Fruit fly (Drosophila melanogaster) whole organism, embryonic: ENCODE measurements around the gene CG6048.

Experiments used
- Asciz ChIP-seq: fragments of 200-800 bp; sonication (Bioruptor generic); optimal IDR thresholded peaks from 2 replicates; lab custom pipeline; 2017; ENCODE audit warnings: missing biosample characterization, mild to moderate bottlenecking, missing genetic modification characterization, missing genetic modification reagents
- Awh ChIP-seq: fragments of 200-800 bp; sonication (Bioruptor generic); IDR thresholded peaks from 2 replicates; pipeline ENCODE4, ENCODE4 v1.3.6; 2022; ENCODE audit warnings: missing biosample characterization, missing genetic modification characterization
- CG10267 ChIP-seq: fragments of 200-800 bp; sonication (Bioruptor generic); optimal IDR thresholded peaks from 2 replicates; lab custom pipeline; 2018; ENCODE audit warnings: missing biosample characterization, mild to moderate bottlenecking, missing genetic modification characterization, moderate library complexity
- CG10321 ChIP-seq: fragments of 200-800 bp; sonication (Bioruptor generic); IDR thresholded peaks from 2 replicates; pipeline ENCODE4 v1.3.6; 2022; ENCODE audit warnings: missing biosample characterization, missing genetic modification characterization
- CG11696 ChIP-seq: fragments of 200-800 bp; sonication (Bioruptor generic); IDR thresholded peaks from 2 replicates; pipeline ENCODE4 v1.3.6; 2022; ENCODE audit warnings: missing biosample characterization, missing genetic modification characterization
- CG1603 ChIP-seq: fragments of 200-800 bp; sonication (Bioruptor generic); optimal IDR thresholded peaks from 2 replicates; lab custom pipeline; 2019; ENCODE audit warnings: missing biosample characterization, mild to moderate bottlenecking, missing genetic modification characterization, moderate library complexity
- CG16863 ChIP-seq: fragments of 200-800 bp; sonication (Bioruptor generic); optimal IDR thresholded peaks from 3 replicates; lab custom pipeline; 2016; ENCODE audit warnings: missing biosample characterization, missing genetic modification characterization
- CG17385 ChIP-seq: fragments of 200-800 bp; sonication (Bioruptor generic); optimal IDR thresholded peaks from 3 replicates; lab custom pipeline; 2018; ENCODE audit warnings: missing biosample characterization, mild to moderate bottlenecking, missing genetic modification characterization
- CG18599 ChIP-seq: fragments of 200-800 bp; sonication (Bioruptor generic); optimal IDR thresholded peaks from 3 replicates; lab custom pipeline; 2017; ENCODE audit warnings: missing biosample characterization, missing genetic modification characterization, mild to moderate bottlenecking, moderate library complexity, missing genetic modification reagents
- CG2889 ChIP-seq: fragments of 200-800 bp; sonication (Bioruptor generic); IDR thresholded peaks from 3 replicates; pipeline ENCODE4 v1.3.6; 2022; ENCODE audit warnings: missing biosample characterization, missing genetic modification characterization
- CG3065 ChIP-seq: fragments of 200-800 bp; sonication (Bioruptor generic); optimal IDR thresholded peaks from 2 replicates; lab custom pipeline; 2016; ENCODE audit warnings: missing biosample characterization, missing genetic modification characterization
- CG32532 ChIP-seq: fragments of 200-800 bp; sonication (Bioruptor generic); IDR thresholded peaks from 2 replicates; pipeline ENCODE4 v1.3.6; 2022; ENCODE audit warnings: missing biosample characterization, missing genetic modification characterization
- CG3281 ChIP-seq: fragments of 200-800 bp; sonication (Bioruptor generic); optimal IDR thresholded peaks from 3 replicates; lab custom pipeline; 2017; ENCODE audit warnings: missing biosample characterization, mild to moderate bottlenecking, missing genetic modification characterization
- CG34422 ChIP-seq: fragments of 200-800 bp; sonication (Bioruptor generic); IDR thresholded peaks from 3 replicates; pipeline ENCODE4 v1.3.6; 2022; ENCODE audit warnings: missing biosample characterization, missing genetic modification characterization
- CG3995 ChIP-seq: fragments of 200-800 bp; sonication (Bioruptor generic); optimal IDR thresholded peaks from 3 replicates; lab custom pipeline; 2016; ENCODE audit warnings: missing biosample characterization, missing genetic modification characterization
- CG4730 ChIP-seq: fragments of 200-800 bp; sonication (Bioruptor generic); IDR thresholded peaks from 2 replicates; pipeline ENCODE4 v1.3.6; 2022; ENCODE audit warnings: missing biosample characterization, missing genetic modification characterization
- CG6272 ChIP-seq: fragments of 200-800 bp; sonication (Bioruptor generic); IDR thresholded peaks from 2 replicates; pipeline ENCODE4 v1.3.6; 2022; ENCODE audit warnings: missing biosample characterization, missing genetic modification characterization
- CG6689 ChIP-seq: fragments of 200-800 bp; sonication (Bioruptor generic); IDR thresholded peaks from 2 replicates; pipeline ENCODE4 v1.3.6; 2022; ENCODE audit warnings: missing biosample characterization, missing genetic modification characterization
- CG7357 ChIP-seq: fragments of 200-800 bp; sonication (Bioruptor generic); IDR thresholded peaks from 3 replicates; pipeline ENCODE4 v1.3.6; 2022; ENCODE audit warnings: missing biosample characterization, missing genetic modification characterization
- CG7556 ChIP-seq: fragments of 200-800 bp; sonication (Bioruptor generic); optimal IDR thresholded peaks from 2 replicates; lab custom pipeline; 2017; ENCODE audit warnings: missing biosample characterization, mild to moderate bottlenecking, missing genetic modification characterization
- CG7839 ChIP-seq: fragments of 200-800 bp; sonication (Bioruptor generic); optimal IDR thresholded peaks from 3 replicates; lab custom pipeline; 2018; ENCODE audit warnings: missing biosample characterization, mild to moderate bottlenecking, missing genetic modification characterization, moderate library complexity
- CG8281 ChIP-seq: fragments of 200-800 bp; sonication (Bioruptor generic); optimal IDR thresholded peaks from 2 replicates; lab custom pipeline; 2018; ENCODE audit warnings: missing biosample characterization, mild to moderate bottlenecking, missing genetic modification characterization, moderate library complexity
- Dref ChIP-seq: fragments of 200-800 bp; sonication (Bioruptor generic); IDR thresholded peaks from 2 replicates; pipeline ENCODE4 v1.3.6; 2022; ENCODE audit warnings: missing biosample characterization, missing genetic modification characterization
- E2f2 ChIP-seq: fragments of 200-800 bp; sonication (Bioruptor generic); IDR thresholded peaks from 2 replicates; pipeline ENCODE4 v1.3.6; 2022; ENCODE audit warnings: missing biosample characterization, missing genetic modification characterization
- Eip74EF ChIP-seq, 2 experiments: fragments of 200-800 bp in 1 of 2; fragments of >200 bp in 1 of 2; sonication (Bioruptor generic) in 1 of 2; optimal IDR thresholded peaks; 2 replicates each; lab custom pipeline; 2017 to 2019; ENCODE audit warnings: missing biosample characterization in 2 of 2, missing genetic modification characterization in 2 of 2, mild to moderate bottlenecking in 1 of 2, moderate library complexity in 1 of 2
- Hey ChIP-seq: fragments of 200-800 bp; sonication (Bioruptor generic); optimal IDR thresholded peaks from 3 replicates; lab custom pipeline; 2018; ENCODE audit warnings: missing biosample characterization, mild to moderate bottlenecking, missing genetic modification characterization
- HmgZ ChIP-seq: fragments of 200-800 bp; sonication (Bioruptor generic); optimal IDR thresholded peaks from 2 replicates; lab custom pipeline; 2018; ENCODE audit warnings: missing biosample characterization, mild to moderate bottlenecking, missing genetic modification characterization
- Hr51 ChIP-seq, 2 experiments: fragments of 200-800 bp; sonication (Bioruptor generic); optimal IDR thresholded peaks; 2 replicates in 1 of 2; 3 replicates in 1 of 2; lab custom pipeline; 2016 to 2018; ENCODE audit warnings: missing biosample characterization in 2 of 2, missing genetic modification characterization in 2 of 2, mild to moderate bottlenecking in 1 of 2, moderate library complexity in 1 of 2
- Meics ChIP-seq: fragments of 200-800 bp; sonication (Bioruptor generic); optimal IDR thresholded peaks from 2 replicates; lab custom pipeline; 2017; ENCODE audit warnings: missing biosample characterization, mild to moderate bottlenecking, missing genetic modification characterization
- NFAT ChIP-seq: fragments of 200-800 bp; sonication (Bioruptor generic); IDR thresholded peaks from 2 replicates; pipeline ENCODE4 v1.3.6; 2022; ENCODE audit warnings: missing biosample characterization, missing genetic modification characterization
- NK7.1 ChIP-seq: fragments of 200-800 bp; sonication (Bioruptor generic); optimal IDR thresholded peaks from 3 replicates; lab custom pipeline; 2016; ENCODE audit warnings: missing biosample characterization, missing genetic modification characterization
- Nf-YA ChIP-seq: fragments of 200-800 bp; sonication (Bioruptor generic); IDR thresholded peaks from 2 replicates; pipeline ENCODE4 v1.3.6; 2022; ENCODE audit warnings: missing biosample characterization, missing genetic modification characterization
- bcd ChIP-seq: fragments of 200-800 bp; sonication (Bioruptor generic); optimal IDR thresholded peaks from 2 replicates; lab custom pipeline; 2017; ENCODE audit warnings: missing biosample characterization, mild to moderate bottlenecking, missing genetic modification characterization
- chinmo ChIP-seq: fragments of 200-800 bp; sonication (Bioruptor generic); IDR thresholded peaks from 4 replicates; pipeline ENCODE4 v1.3.6; 2022; ENCODE audit warnings: missing biosample characterization, missing genetic modification characterization; ENCODE audit not compliant: partially characterized antibody
- dan ChIP-seq: fragments of 200-800 bp; sonication (Bioruptor generic); IDR thresholded peaks from 2 replicates; pipeline ENCODE4 v1.3.6; 2022; ENCODE audit warnings: missing biosample characterization, missing genetic modification characterization
- dm ChIP-seq: fragments of 200-800 bp; sonication (Bioruptor generic); optimal IDR thresholded peaks from 3 replicates; lab custom pipeline; 2016; ENCODE audit warnings: missing biosample characterization, missing genetic modification characterization
- ewg ChIP-seq: fragments of 200-800 bp; sonication (Bioruptor generic); optimal IDR thresholded peaks from 3 replicates; lab custom pipeline; 2017; ENCODE audit warnings: mild to moderate bottlenecking, missing biosample characterization, missing genetic modification reagents, missing genetic modification characterization
- fd96Cb ChIP-seq: fragments of 200-800 bp; sonication (Bioruptor generic); optimal IDR thresholded peaks from 2 replicates; lab custom pipeline; 2018; ENCODE audit warnings: missing biosample characterization, mild to moderate bottlenecking, missing genetic modification characterization, moderate library complexity
- gem ChIP-seq: fragments of 200-800 bp; sonication (Bioruptor generic); optimal IDR thresholded peaks from 2 replicates; lab custom pipeline; 2019; ENCODE audit warnings: missing biosample characterization, mild to moderate bottlenecking, missing genetic modification characterization, moderate library complexity
- ind ChIP-seq: fragments of 200-800 bp; sonication (Bioruptor generic); optimal IDR thresholded peaks from 3 replicates; lab custom pipeline; 2016; ENCODE audit warnings: missing biosample characterization, missing genetic modification characterization
- inv ChIP-seq: fragments of 200-800 bp; sonication (Bioruptor generic); IDR thresholded peaks from 2 replicates; pipeline ENCODE4 v1.3.6; 2022; ENCODE audit warnings: missing biosample characterization, missing genetic modification characterization; ENCODE audit not compliant: partially characterized antibody
- lab ChIP-seq: fragments of 200-800 bp; sonication (Bioruptor generic); optimal IDR thresholded peaks from 3 replicates; lab custom pipeline; 2017; ENCODE audit warnings: missing biosample characterization, missing genetic modification characterization, mild to moderate bottlenecking, moderate library complexity, missing genetic modification reagents
- lilli ChIP-seq: fragments of 200-800 bp; sonication (Bioruptor generic); optimal IDR thresholded peaks from 3 replicates; lab custom pipeline; 2016; ENCODE audit warnings: missing biosample characterization, missing genetic modification characterization
- maf-S ChIP-seq: fragments of 200-800 bp; sonication (Bioruptor generic); optimal IDR thresholded peaks from 2 replicates; lab custom pipeline; 2016; ENCODE audit warnings: missing biosample characterization, missing genetic modification characterization
- slp2 ChIP-seq: fragments of 200-800 bp; sonication (Bioruptor generic); optimal IDR thresholded peaks from 2 replicates; lab custom pipeline; 2016; ENCODE audit warnings: missing biosample characterization, missing genetic modification characterization
- ssp ChIP-seq: fragments of 200-800 bp; sonication (Bioruptor generic); IDR thresholded peaks from 2 replicates; pipeline ENCODE4 v1.3.6; 2022; ENCODE audit warnings: missing biosample characterization, missing genetic modification characterization
- tap ChIP-seq: fragments of 200-800 bp; optimal IDR thresholded peaks from 3 replicates; lab custom pipeline; 2019; ENCODE audit warnings: missing biosample characterization, mild to moderate bottlenecking, missing genetic modification characterization, moderate library complexity
- tna ChIP-seq: fragments of 200-800 bp; sonication (Bioruptor generic); IDR thresholded peaks from 2 replicates; pipeline ENCODE4 v1.3.6; 2022; ENCODE audit warnings: missing biosample characterization, missing genetic modification characterization; ENCODE audit not compliant: partially characterized antibody
- trem ChIP-seq: fragments of 200-800 bp; optimal IDR thresholded peaks from 3 replicates; lab custom pipeline; 2019; ENCODE audit warnings: missing biosample characterization, mild to moderate bottlenecking, missing genetic modification characterization, moderate library complexity
- ttk ChIP-seq: fragments of 200-800 bp; sonication (Bioruptor generic); IDR thresholded peaks from 2 replicates; pipeline ENCODE4 v2.1.2; 2022; ENCODE audit warnings: missing biosample characterization, missing genetic modification characterization

The CG6048 gene

dm6 chrX:5989368-5989767 lies 37.0 kb downstream of the CG6048 start (continued):
- TF ChIP-seq CG10267 (tag; lab: Kevin White, UChicago) = peak; percentile 18
- no peak for TF ChIP-seq Hey (tag; lab: Kevin White, UChicago)
- TF ChIP-seq CG17385 = peak; percentile 25
- TF ChIP-seq Dref = no peak
- no peak for TF ChIP-seq CG4730
- TF ChIP-seq CG6689 (GFP tag; lab: Robert Waterston, UW) = peak; percentile 69
- peak in 1 of 2 experiments; percentile 35 for TF ChIP-seq Eip74EF (GFP tag; optimal IDR thresholded peaks at IDR 0.05; lab: Kevin White, UChicago)
- TF ChIP-seq Hr51 (GFP tag; optimal IDR thresholded peaks at IDR 0.05; lab: Kevin White, UChicago) = peak in 1 of 2 experiments; percentile 63
- TF ChIP-seq ewg = peak; percentile 29
- no peak for TF ChIP-seq CG8281 (tag; lab: Kevin White, UChicago)
- peak; percentile 7 for TF ChIP-seq Meics (GFP tag; lab: Kevin White, UChicago)
- peak; percentile 63 for TF ChIP-seq CG34422
- TF ChIP-seq CG7556 (GFP tag; lab: Kevin White, UChicago) = peak; percentile 46
- TF ChIP-seq NK7.1 (GFP tag; lab: Kevin White, UChicago) = no peak
- no peak for TF ChIP-seq CG2889 (GFP tag; lab: Robert Waterston, UW)
- no peak for TF ChIP-seq CG6272 (GFP tag; lab: Robert Waterston, UW)
- no peak for TF ChIP-seq dan (GFP tag; lab: Robert Waterston, UW)
- TF ChIP-seq Asciz (GFP tag; lab: Kevin White, UChicago) = peak; percentile 41
- TF ChIP-seq CG3065 (GFP tag; lab: Kevin White, UChicago) = no peak
- peak; percentile 6 for TF ChIP-seq bcd (GFP tag; lab: Kevin White, UChicago)
- TF ChIP-seq trem (tag; lab: Kevin White, UChicago) = no peak
- peak; percentile 18; the same call in 1 of the 2 replicates for TF ChIP-seq E2f2
- peak; percentile 42 for TF ChIP-seq fd96Cb (tag; lab: Kevin White, UChicago)
- TF ChIP-seq CG1603 (tag; lab: Kevin White, UChicago) = peak; percentile 54
- TF ChIP-seq Nf-YA (GFP tag; lab: Robert Waterston, UW) = peak; percentile 26; the same call in 1 of the 2 replicates
- no peak for TF ChIP-seq NFAT (GFP tag; lab: Robert Waterston, UW)
- peak; percentile 72 for TF ChIP-seq CG11696 (GFP tag; lab: Robert Waterston, UW)
- TF ChIP-seq CG3281 (GFP tag; lab: Kevin White, UChicago) = peak; percentile 8
- TF ChIP-seq slp2 = no peak
- TF ChIP-seq CG16863 (GFP tag; lab: Kevin White, UChicago) = peak; percentile 4
- TF ChIP-seq tap (tag; lab: Kevin White, UChicago) = peak; percentile 51
- peak; percentile 65 for TF ChIP-seq CG7839 (tag; lab: Kevin White, UChicago)
- TF ChIP-seq lilli (GFP tag; lab: Kevin White, UChicago) = peak; percentile 28
- TF ChIP-seq CG32532 (GFP tag; lab: Robert Waterston, UW) = peak; percentile 51; the same call in 1 of the 2 replicates
- no peak for TF ChIP-seq dm
- no peak for TF ChIP-seq inv (GFP tag; lab: Robert Waterston, UW)
- no peak for TF ChIP-seq CG3995 (GFP tag; lab: Kevin White, UChicago)
- TF ChIP-seq maf-S (GFP tag; lab: Kevin White, UChicago) = no peak
- TF ChIP-seq ind (GFP tag; lab: Kevin White, UChicago) = peak; percentile 10
- no peak for TF ChIP-seq CG7357
- TF ChIP-seq ttk (GFP tag; lab: Robert Waterston, UW) = peak; percentile 46; the same call in 1 of the 2 replicates
- TF ChIP-seq gem (tag; lab: Kevin White, UChicago) = peak; percentile 64
- TF ChIP-seq tna (GFP tag; lab: Robert Waterston, UW) = no peak
- TF ChIP-seq CG18599 = peak; percentile 23
- no peak for TF ChIP-seq HmgZ (tag; lab: Kevin White, UChicago)
- no peak for TF ChIP-seq chinmo
- no peak for TF ChIP-seq CG10321 (GFP tag; lab: Robert Waterston, UW)
- peak; percentile 38; the same call in 1 of the 2 replicates for TF ChIP-seq ssp (GFP tag; lab: Robert Waterston, UW)
- TF ChIP-seq Awh = 0 out of 2 replicates have a peak, but pooled peaks have one; percentile 37
- peak; percentile 50 for TF ChIP-seq lab (GFP tag; lab: Kevin White, UChicago)
